Worm (Caenorhabditis elegans) whole organism, midembryonic: Measurements from ENCODE around the gene fbxa-37.
"Not testable (repeated sequence)": the region's sequence is repeated elsewhere in the genome, so short reads cannot be mapped to it uniquely, and the experiment has no call there.

Source experiments
- T22C8.4 ChIP-seq: fragments of 200-800 bp; sonication (Bioruptor generic); IDR thresholded peaks from 2 replicates; pipeline ENCODE4 v1.3.6; 2022; ENCODE audit warnings: missing genetic modification characterization, missing compliant biosample characterization
- flt-1 ChIP-seq: fragments of 200-800 bp; sonication (Bioruptor generic); IDR thresholded peaks from 2 replicates; pipeline ENCODE4 v1.3.6; 2022; ENCODE audit warnings: missing genetic modification characterization, missing compliant biosample characterization
- med-1 ChIP-seq: sonication (generic microtip); optimal IDR thresholded peaks from 2 replicates; lab custom pipeline; 2017; ENCODE audit warnings: missing genetic modification characterization, mild to moderate bottlenecking, missing compliant biosample characterization, antibody characterized with exemption, missing genetic modification reagents; ENCODE audit not compliant: insufficient read depth
- ref-1 ChIP-seq: fragments of 200-800 bp; sonication (Bioruptor generic); conservative IDR thresholded peaks from 2 replicates; pipeline ENCODE4 v1.3.6; 2022; ENCODE audit warnings: missing genetic modification reagents, missing genetic modification characterization, missing compliant biosample characterization
- tab-1 ChIP-seq: fragments of 200-800 bp; sonication (Bioruptor generic); IDR thresholded peaks from 2 replicates; pipeline ENCODE4 v1.3.6; 2022; ENCODE audit warnings: missing genetic modification characterization, missing compliant biosample characterization
- ztf-23 ChIP-seq: fragments of 200-800 bp; sonication (Bioruptor generic); IDR thresholded peaks from 2 replicates; pipeline ENCODE4 v1.3.6; 2022; ENCODE audit warnings: missing genetic modification reagents, missing genetic modification characterization, missing compliant biosample characterization

ce11 chrIII:1266799-1267198 lies 18.0 kb upstream of the fbxa-37 start, which contains the start of gene fbxa-151:
- TF ChIP-seq tab-1 (GFP tag; lab: Robert Waterston, UW); T22C8.4 (GFP tag; lab: Robert Waterston, UW); flt-1 (GFP tag; lab: Robert Waterston, UW); med-1 (GFP tag; lab: Kevin White, UChicago); ref-1; ztf-23: not testable (repeated sequence)
